Worm (Caenorhabditis elegans) whole organism, L2 larva: ENCODE measurements around the gene srv-9.
A peak's percentile ranks its signal among the peaks of the same experiment; 100 is the strongest.
"Not testable (repeated sequence)": the region's sequence is repeated elsewhere in the genome, so short reads cannot be mapped to it uniquely, and the experiment has no call there.

Experiments
- C34F6.9 ChIP-seq: fragments of 150-350 bp; optimal IDR thresholded peaks from 2 replicates; lab custom pipeline; 2014; ENCODE audit warnings: missing biosample characterization, missing genetic modification characterization
- F13H6.1 ChIP-seq: sonication (generic microtip); optimal IDR thresholded peaks from 2 replicates; lab custom pipeline; 2016; ENCODE audit warnings: missing genetic modification characterization, missing compliant biosample characterization
- R02D3.7 ChIP-seq: fragments of 150-350 bp; optimal IDR thresholded peaks from 2 replicates; lab custom pipeline; 2014; ENCODE audit warnings: missing biosample characterization, missing genetic modification characterization
- ZK546.5 ChIP-seq: sonication (generic microtip); optimal IDR thresholded peaks from 2 replicates; lab custom pipeline; 2017; ENCODE audit warnings: missing biosample characterization, missing genetic modification characterization
- alr-1 ChIP-seq: fragments of 150-350 bp; optimal IDR thresholded peaks from 2 replicates; lab custom pipeline; 2014; ENCODE audit warnings: missing biosample characterization, missing genetic modification characterization
- blmp-1 ChIP-seq: sonication (generic microtip); optimal IDR thresholded peaks from 2 replicates; lab custom pipeline; 2017; ENCODE audit warnings: missing genetic modification characterization, mild to moderate bottlenecking, missing compliant biosample characterization, antibody characterized with exemption, moderate library complexity; ENCODE audit not compliant: insufficient read depth
- ceh-16 ChIP-seq: fragments of 150-350 bp; optimal IDR thresholded peaks from 2 replicates; lab custom pipeline; 2014; ENCODE audit warnings: missing biosample characterization, missing genetic modification characterization
- crh-2 ChIP-seq: sonication (generic microtip); optimal IDR thresholded peaks from 2 replicates; lab custom pipeline; 2017; ENCODE audit warnings: missing biosample characterization, missing genetic modification characterization
- egl-27 ChIP-seq: sonication (generic microtip); optimal IDR thresholded peaks from 3 replicates; lab custom pipeline; 2017; ENCODE audit warnings: missing biosample characterization, missing genetic modification reagents, missing genetic modification characterization
- elt-1 ChIP-seq: fragments of 150-350 bp; optimal IDR thresholded peaks from 2 replicates; lab custom pipeline; 2014; ENCODE audit warnings: missing biosample characterization, missing genetic modification characterization
- elt-3 ChIP-seq: sonication (generic microtip); optimal IDR thresholded peaks from 2 replicates; lab custom pipeline; 2017; ENCODE audit warnings: missing biosample characterization, missing genetic modification characterization
- fos-1 ChIP-seq: fragments of 150-350 bp; optimal IDR thresholded peaks from 2 replicates; lab custom pipeline; 2014; ENCODE audit warnings: missing biosample characterization, missing genetic modification characterization
- lin-11 ChIP-seq: fragments of 150-350 bp; sonication (generic microtip); optimal IDR thresholded peaks from 2 replicates; lab custom pipeline; 2014; ENCODE audit warnings: missing biosample characterization, missing genetic modification characterization, inconsistent platforms, mixed read lengths
- lin-39 ChIP-seq: fragments of 150-350 bp; optimal IDR thresholded peaks from 2 replicates; lab custom pipeline; 2014; ENCODE audit warnings: missing biosample characterization, missing genetic modification reagents, missing genetic modification characterization
- lsy-2 ChIP-seq, 2 experiments: fragments of 150-350 bp in 1 of 2; sonication (generic microtip) in 1 of 2; optimal IDR thresholded peaks; 2 replicates each; lab custom pipeline; 2014 to 2017; ENCODE audit warnings: missing biosample characterization in 2 of 2, missing genetic modification characterization in 2 of 2
- mab-5 ChIP-seq: fragments of 150-350 bp; optimal IDR thresholded peaks from 2 replicates; lab custom pipeline; 2014; ENCODE audit warnings: missing biosample characterization, missing genetic modification characterization
- mbf-1 ChIP-seq: sonication (generic microtip); optimal IDR thresholded peaks from 2 replicates; lab custom pipeline; 2017; ENCODE audit warnings: missing biosample characterization, missing genetic modification characterization
- mdl-1 ChIP-seq, 2 experiments: fragments of 150-350 bp in 1 of 2; sonication (generic microtip) in 1 of 2; optimal IDR thresholded peaks; 2 replicates each; lab custom pipeline; 2017; ENCODE audit warnings: missing biosample characterization in 2 of 2, missing genetic modification characterization in 2 of 2
- nhr-10 ChIP-seq: sonication (generic microtip); optimal IDR thresholded peaks from 2 replicates; lab custom pipeline; 2017; ENCODE audit warnings: missing biosample characterization, missing genetic modification characterization
- nhr-129 ChIP-seq: fragments of 150-350 bp; optimal IDR thresholded peaks from 2 replicates; lab custom pipeline; 2014; ENCODE audit warnings: missing biosample characterization, missing genetic modification characterization
- nhr-237 ChIP-seq: fragments of 150-350 bp; optimal IDR thresholded peaks from 2 replicates; lab custom pipeline; 2014; ENCODE audit warnings: missing biosample characterization, missing genetic modification characterization
- nhr-25 ChIP-seq: fragments of 150-350 bp; sonication (generic microtip); optimal IDR thresholded peaks from 3 replicates; lab custom pipeline; 2014; ENCODE audit warnings: missing biosample characterization, missing genetic modification characterization
- nhr-6 ChIP-seq: fragments of 150-350 bp; optimal IDR thresholded peaks from 2 replicates; lab custom pipeline; 2014; ENCODE audit warnings: missing biosample characterization, missing genetic modification characterization
- nhr-77 ChIP-seq: fragments of 150-350 bp; optimal IDR thresholded peaks from 2 replicates; lab custom pipeline; 2014; ENCODE audit warnings: missing biosample characterization, missing genetic modification characterization
- sma-3 ChIP-seq: sonication (generic microtip); optimal IDR thresholded peaks from 2 replicates; lab custom pipeline; 2016; ENCODE audit warnings: missing genetic modification reagents, missing genetic modification characterization, missing compliant biosample characterization
- unc-39 ChIP-seq: fragments of 150-350 bp; optimal IDR thresholded peaks from 2 replicates; lab custom pipeline; 2014; ENCODE audit warnings: missing biosample characterization, missing genetic modification characterization
- unc-55 ChIP-seq: fragments of 150-350 bp; sonication (generic microtip); optimal IDR thresholded peaks from 3 replicates; lab custom pipeline; 2014; ENCODE audit warnings: missing biosample characterization, missing genetic modification reagents, missing genetic modification characterization
- zag-1 ChIP-seq: fragments of 150-350 bp; optimal IDR thresholded peaks from 2 replicates; lab custom pipeline; 2014; ENCODE audit warnings: missing biosample characterization, missing genetic modification characterization
- ztf-1 ChIP-seq: fragments of 200-800 bp; sonication (Bioruptor generic); conservative IDR thresholded peaks from 2 replicates; pipeline ENCODE4 v1.3.6; 2022; ENCODE audit warnings: missing genetic modification characterization, missing compliant biosample characterization

Gene srv-9

ce11 chrV:13457858-13458257 lies 34.9 kb upstream of the srv-9 start, which contains the start of gene F25H9.2:
Gene F25H9.2, plus strand, starts transcription at chrV:13458083.
- TF ChIP-seq nhr-237 (tag; lab: Kevin White, UChicago), result no peak
- peak; percentile 0 for TF ChIP-seq mab-5
- TF ChIP-seq C34F6.9, result peak; percentile 43

ce11 chrV:13455448-13455847 lies 32.5 kb upstream of the srv-9 start, which contains the start of gene lurp-3:
Gene lurp-3, plus strand, starts transcription at chrV:13455748.
- TF ChIP-seq ztf-1 (no peak), egl-27 (tag; lab: Kevin White, UChicago) (no peak), crh-2 (tag; lab: Kevin White, UChicago) (no peak), F13H6.1 (tag; lab: Kevin White, UChicago) (no peak), C34F6.9 (no peak), lsy-2 (tag; optimal IDR thresholded peaks at IDR 0.05; lab: Kevin White, UChicago) (no peak), nhr-10 (tag; lab: Kevin White, UChicago) (no peak), lin-39 (tag; lab: Kevin White, UChicago) (no peak), nhr-25 (tag; lab: Kevin White, UChicago) (no peak), mdl-1 (tag; optimal IDR thresholded peaks at IDR 0.05; lab: Kevin White, UChicago) (no peak), zag-1 (tag; lab: Kevin White, UChicago) (no peak), alr-1 (tag; lab: Kevin White, UChicago) (no peak), nhr-6 (tag; lab: Kevin White, UChicago) (no peak), nhr-129 (tag; lab: Kevin White, UChicago) (no peak), ceh-16 (tag; lab: Kevin White, UChicago) (no peak), nhr-237 (tag; lab: Kevin White, UChicago) (no peak), unc-39 (tag; lab: Kevin White, UChicago) (no peak), unc-55 (GFP tag; lab: Kevin White, UChicago) (no peak), lin-11 (tag; lab: Kevin White, UChicago) (no peak), blmp-1 (tag; lab: Kevin White, UChicago) (no peak)

ce11 chrV:13453334-13453733 lies 30.4 kb upstream of the srv-9 start, which contains the start of gene lurp-2:
Gene lurp-2, plus strand, starts transcription at chrV:13453634.
- no peak for TF ChIP-seq nhr-237 (tag; lab: Kevin White, UChicago)
- no peak for TF ChIP-seq lin-39 (tag; lab: Kevin White, UChicago)
- TF ChIP-seq C34F6.9, result no peak
- TF ChIP-seq ztf-1, result no peak

- TF ChIP-seq mbf-1 (no peak), alr-1 (tag; lab: Kevin White, UChicago) (no peak), zag-1 (tag; lab: Kevin White, UChicago) (no peak), mab-5 (peak; percentile 28), nhr-25 (tag; lab: Kevin White, UChicago) (peak; percentile 31), C34F6.9 (peak; percentile 23), elt-1 (no peak), crh-2 (tag; lab: Kevin White, UChicago) (peak; percentile 56), fos-1 (tag; lab: Kevin White, UChicago) (peak; percentile 53)
Observed at ce11 chrV:13445229-13445949, 22.4 kb upstream of the srv-9 start, which contains the start of gene Y2H9A.4. Gene Y2H9A.4, plus strand, starts transcription at chrV:13445899.

- not testable (repeated sequence) for TF ChIP-seq ceh-16, nhr-129, nhr-77 (tag; lab: Kevin White, UChicago)
Observed at ce11 chrV:13443535-13443934, 20.6 kb upstream of the srv-9 start, which contains the start of gene Y2H9A.6. Gene Y2H9A.6, plus strand, starts transcription at chrV:13443835.

ce11 chrV:13442819-13443218 lies 19.9 kb upstream of the srv-9 start:
- TF ChIP-seq sma-3 (GFP tag; lab: Kevin White, UChicago) (no peak), lin-39 (tag; lab: Kevin White, UChicago) (no peak), R02D3.7 (tag; lab: Kevin White, UChicago) (no peak), elt-3 (tag; lab: Kevin White, UChicago) (no peak), ZK546.5 (tag; lab: Kevin White, UChicago) (no peak)
